Fruit fly (Drosophila melanogaster) whole organism, prepupa: ENCODE measurements around the gene Unc-76.

ENCODE experiments used
- CG10631 ChIP-seq: fragments of 200-800 bp; sonication (Bioruptor generic); optimal IDR thresholded peaks from 2 replicates; lab custom pipeline; 2016; ENCODE audit warnings: missing biosample characterization, missing genetic modification characterization
- CG11902 ChIP-seq: fragments of 200-800 bp; sonication (Bioruptor generic); optimal IDR thresholded peaks from 3 replicates; lab custom pipeline; 2016; ENCODE audit warnings: missing biosample characterization, missing genetic modification characterization
- CG3919 ChIP-seq: fragments of 200-800 bp; sonication (Bioruptor generic); optimal IDR thresholded peaks from 3 replicates; lab custom pipeline; 2016; ENCODE audit warnings: missing biosample characterization, missing genetic modification characterization
- Eip75B ChIP-seq: fragments of 200-800 bp; sonication (Bioruptor generic); optimal IDR thresholded peaks from 3 replicates; lab custom pipeline; 2016; ENCODE audit warnings: missing biosample characterization, missing genetic modification characterization
- Ets96B ChIP-seq: fragments of 200-800 bp; optimal IDR thresholded peaks from 2 replicates; lab custom pipeline; 2019; ENCODE audit warnings: missing biosample characterization, mild to moderate bottlenecking, missing genetic modification characterization, moderate library complexity
- Gug ChIP-seq: fragments of 200-800 bp; sonication (Bioruptor generic); IDR thresholded peaks from 2 replicates; pipeline ENCODE4 v1.3.6; 2022; ENCODE audit warnings: missing biosample characterization, missing genetic modification characterization
- Lpt ChIP-seq: fragments of 200-800 bp; sonication (Bioruptor generic); optimal IDR thresholded peaks from 3 replicates; lab custom pipeline; 2016; ENCODE audit warnings: missing biosample characterization, missing genetic modification characterization
- Smox ChIP-seq: fragments of 200-800 bp; sonication (Bioruptor generic); optimal IDR thresholded peaks from 3 replicates; lab custom pipeline; 2016; ENCODE audit warnings: missing biosample characterization, missing genetic modification characterization
- fkh ChIP-seq: fragments of 200-800 bp; sonication (Bioruptor generic); optimal IDR thresholded peaks from 3 replicates; lab custom pipeline; 2017; ENCODE audit warnings: missing biosample characterization, mild to moderate bottlenecking, missing genetic modification characterization, moderate library complexity

- TF ChIP-seq Lpt (GFP tag; lab: Kevin White, UChicago): no peak
- no peak for TF ChIP-seq CG3919 (GFP tag; lab: Kevin White, UChicago)
- TF ChIP-seq Ets96B (tag; lab: Kevin White, UChicago): no peak
- no peak for TF ChIP-seq Gug
- no peak for TF ChIP-seq CG11902 (GFP tag; lab: Kevin White, UChicago)
- no peak for TF ChIP-seq fkh (GFP tag; lab: Kevin White, UChicago)
- TF ChIP-seq Eip75B: no peak
- no peak for TF ChIP-seq Smox (GFP tag; lab: Kevin White, UChicago)
- TF ChIP-seq CG10631 (GFP tag; lab: Kevin White, UChicago): no peak
Measured at dm6 chrX:2036383-2036782, 44.0 kb upstream of the Unc-76 start.
